Worm (Caenorhabditis elegans): ENCODE data around the gene plk-3.

The plk-3 gene

ce11 chrIV:7465857-7466256 lies 7.2 kb downstream of the plk-3 start, which contains the start of gene F13B6.3:
Gene F13B6.3, minus strand, starts transcription at chrIV:7465957.
- TF ChIP-seq cnd-1 (tag; optimal IDR thresholded peaks at IDR 0.05) (no peak), blmp-1 (tag; optimal IDR thresholded peaks at IDR 0.05) (no peak), ceh-43 (GFP tag; optimal IDR thresholded peaks at IDR 0.05) (no peak), ces-1 (GFP tag; optimal IDR thresholded peaks at IDR 0.05) (no peak), flh-1 (GFP tag; optimal IDR thresholded peaks at IDR 0.05) (no peak), unc-120 (tag; optimal IDR thresholded peaks at IDR 0.05; ENCODE audit: poor library complexity, severe bottlenecking) (no peak), mep-1 (tag; optimal IDR thresholded peaks at IDR 0.05) (no peak), ztf-11 (tag; optimal IDR thresholded peaks at IDR 0.05) (no peak), snpc-4 (tag; optimal IDR thresholded peaks at IDR 0.05) (no peak), hlh-1 (tag; optimal IDR thresholded peaks at IDR 0.05) (no peak)

ce11 chrIV:7460225-7460624 lies 12.8 kb downstream of the plk-3 start, which contains the start of gene F13B6.2:
Gene F13B6.2, minus strand, starts transcription at chrIV:7460325.
- no peak for TF ChIP-seq mep-1 (tag; optimal IDR thresholded peaks at IDR 0.05)
- no peak for TF ChIP-seq nhr-12 (tag; optimal IDR thresholded peaks at IDR 0.05)
- TF ChIP-seq ces-1 (GFP tag; optimal IDR thresholded peaks at IDR 0.05): no peak
- TF ChIP-seq ceh-83 (GFP tag; optimal IDR thresholded peaks at IDR 0.05): no peak
- no peak for TF ChIP-seq bed-3 (GFP tag; optimal IDR thresholded peaks at IDR 0.05)
- TF ChIP-seq mls-2 (tag; optimal IDR thresholded peaks at IDR 0.05): no peak

- TF ChIP-seq nhr-237 (tag; optimal IDR thresholded peaks at IDR 0.05) (no peak), mls-2 (tag; optimal IDR thresholded peaks at IDR 0.05) (no peak), nhr-76 (tag; optimal IDR thresholded peaks at IDR 0.05) (no peak), ham-2 (GFP tag; optimal IDR thresholded peaks at IDR 0.05) (no peak), lin-13 (tag; optimal IDR thresholded peaks at IDR 0.05) (no peak), ceh-83 (GFP tag; optimal IDR thresholded peaks at IDR 0.05) (no peak), zip-8 (tag; optimal IDR thresholded peaks at IDR 0.05) (no peak), elt-3 (tag; optimal IDR thresholded peaks at IDR 0.05) (no peak), unc-62 (GFP tag; optimal IDR thresholded peaks at IDR 0.05) (no peak), mep-1 (tag; optimal IDR thresholded peaks at IDR 0.05) (no peak), ztf-11 (tag; optimal IDR thresholded peaks at IDR 0.05) (no peak), lsy-2 (tag; optimal IDR thresholded peaks at IDR 0.05) (no peak), ces-1 (GFP tag; optimal IDR thresholded peaks at IDR 0.05) (no peak)
Measured at ce11 chrIV:7456225-7456624, 16.8 kb downstream of the plk-3 start, which contains the start of gene F13B6.1. Gene F13B6.1, plus strand, starts transcription at chrIV:7456525.

DNA sequence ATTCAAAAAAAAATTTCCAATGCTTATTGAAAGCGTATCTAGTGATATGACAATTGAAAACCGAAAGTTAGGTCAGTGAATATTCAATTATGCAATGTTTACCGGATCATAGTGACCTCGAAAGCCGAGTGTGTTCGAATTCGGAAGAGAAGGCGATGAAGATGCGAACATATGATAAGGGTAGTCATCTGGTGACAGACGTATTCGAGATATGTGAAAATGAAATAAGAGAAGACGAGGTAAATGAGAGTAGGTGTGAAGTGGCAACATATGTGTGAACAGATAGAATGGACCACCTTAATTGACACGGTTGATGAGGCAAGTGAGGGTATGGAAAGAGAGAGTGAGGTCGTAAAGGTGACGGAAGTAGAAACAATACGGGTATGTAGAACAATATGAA lies 18.1 kb downstream of the plk-3 start:
- TF ChIP-seq ceh-83 (GFP tag; optimal IDR thresholded peaks at IDR 0.05) (no peak), lin-32 (GFP tag; optimal IDR thresholded peaks at IDR 0.05) (peak; percentile 34), zip-8 (tag; optimal IDR thresholded peaks at IDR 0.05) (no peak), nhr-28 (tag; optimal IDR thresholded peaks at IDR 0.05) (no peak), nhr-2 (tag; optimal IDR thresholded peaks at IDR 0.05) (peak; percentile 80), bed-3 (GFP tag; optimal IDR thresholded peaks at IDR 0.05) (no peak), unc-39 (tag; optimal IDR thresholded peaks at IDR 0.05) (no peak), blmp-1 (tag; optimal IDR thresholded peaks at IDR 0.05) (peak; percentile 71), ham-2 (GFP tag; optimal IDR thresholded peaks at IDR 0.05) (peak; percentile 53), mab-5 (tag; optimal IDR thresholded peaks at IDR 0.05) (no peak), sem-2 (GFP tag; optimal IDR thresholded peaks at IDR 0.05) (no peak), elt-1 (tag; optimal IDR thresholded peaks at IDR 0.05; ENCODE audit: borderline replicate concordance, insufficient read depth) (peak; percentile 67), nhr-237 (tag; optimal IDR thresholded peaks at IDR 0.05) (no peak)

DNA sequence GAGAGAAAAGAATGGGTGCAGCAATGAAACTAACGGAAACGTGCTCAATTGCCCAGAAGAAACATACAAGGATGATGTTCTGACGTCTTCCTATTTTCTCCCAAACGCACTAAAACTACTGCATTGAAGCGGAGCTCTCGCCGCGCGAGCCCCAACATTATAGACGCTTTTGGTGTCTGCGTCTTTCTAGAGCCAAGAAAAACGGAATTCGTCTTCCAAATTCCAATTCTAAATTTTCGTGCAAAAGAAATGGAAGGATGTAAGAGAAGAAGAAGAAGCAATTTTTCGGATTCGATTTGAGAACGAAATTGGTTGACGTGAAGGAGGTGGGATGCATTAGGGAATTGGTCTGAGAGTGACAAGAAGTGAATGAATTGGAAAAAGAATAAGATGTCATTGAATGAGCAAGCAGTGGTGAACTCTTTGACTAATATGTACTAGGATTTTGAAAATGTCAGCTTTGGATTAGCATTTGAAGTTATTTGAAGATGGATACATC lies 19.3 kb downstream of the plk-3 start:
- no peak for TF ChIP-seq flh-1 (GFP tag; optimal IDR thresholded peaks at IDR 0.05)
- no peak for TF ChIP-seq mep-1 (tag; optimal IDR thresholded peaks at IDR 0.05)
- TF ChIP-seq ces-1 (GFP tag; optimal IDR thresholded peaks at IDR 0.05): peak; percentile 75
- no peak for TF ChIP-seq nhr-12 (tag; optimal IDR thresholded peaks at IDR 0.05)
- no peak for TF ChIP-seq ceh-43 (GFP tag; optimal IDR thresholded peaks at IDR 0.05)

- TF ChIP-seq unc-120 (tag; optimal IDR thresholded peaks at IDR 0.05; ENCODE audit: poor library complexity, severe bottlenecking): no peak
- no peak for TF ChIP-seq nhr-28 (tag; optimal IDR thresholded peaks at IDR 0.05)
- no peak for TF ChIP-seq ceh-43 (GFP tag; optimal IDR thresholded peaks at IDR 0.05)
- TF ChIP-seq sptf-1 (tag; optimal IDR thresholded peaks at IDR 0.05): no peak
- TF ChIP-seq blmp-1 (tag; optimal IDR thresholded peaks at IDR 0.05): no peak
- TF ChIP-seq unc-62 (GFP tag; optimal IDR thresholded peaks at IDR 0.05): no peak
- TF ChIP-seq ceh-83 (GFP tag; optimal IDR thresholded peaks at IDR 0.05): no peak
- no peak for TF ChIP-seq lin-32 (GFP tag; optimal IDR thresholded peaks at IDR 0.05)
- TF ChIP-seq lin-13 (tag; optimal IDR thresholded peaks at IDR 0.05): no peak
- no peak for TF ChIP-seq mab-5 (tag; optimal IDR thresholded peaks at IDR 0.05)
- TF ChIP-seq elt-3 (tag; optimal IDR thresholded peaks at IDR 0.05): no peak
- no peak for TF ChIP-seq cnd-1 (tag; optimal IDR thresholded peaks at IDR 0.05)
- no peak for TF ChIP-seq nhr-12 (tag; optimal IDR thresholded peaks at IDR 0.05)
- TF ChIP-seq M03D4.4 (tag; optimal IDR thresholded peaks at IDR 0.05): no peak
- no peak for TF ChIP-seq nhr-237 (tag; optimal IDR thresholded peaks at IDR 0.05)
- no peak for TF ChIP-seq unc-39 (tag; optimal IDR thresholded peaks at IDR 0.05)
- TF ChIP-seq mep-1 (tag; optimal IDR thresholded peaks at IDR 0.05): no peak
- TF ChIP-seq hlh-1 (tag; optimal IDR thresholded peaks at IDR 0.05): no peak
Measured at ce11 chrIV:7451345-7451744, 21.7 kb downstream of the plk-3 start, which contains the start of gene tes-1. Gene tes-1, minus strand, starts transcription at chrIV:7451445.
